Fruit fly (Drosophila melanogaster) whole organism, larva: ENCODE data around the gene Osi6.

Experiments used
- noc ChIP-seq: fragments of 200-800 bp; sonication (Bioruptor generic); optimal IDR thresholded peaks from 3 replicates; lab custom pipeline; 2019; ENCODE audit warnings: missing biosample characterization, mild to moderate bottlenecking, missing genetic modification characterization, moderate library complexity

The Osi6 gene

DNA sequence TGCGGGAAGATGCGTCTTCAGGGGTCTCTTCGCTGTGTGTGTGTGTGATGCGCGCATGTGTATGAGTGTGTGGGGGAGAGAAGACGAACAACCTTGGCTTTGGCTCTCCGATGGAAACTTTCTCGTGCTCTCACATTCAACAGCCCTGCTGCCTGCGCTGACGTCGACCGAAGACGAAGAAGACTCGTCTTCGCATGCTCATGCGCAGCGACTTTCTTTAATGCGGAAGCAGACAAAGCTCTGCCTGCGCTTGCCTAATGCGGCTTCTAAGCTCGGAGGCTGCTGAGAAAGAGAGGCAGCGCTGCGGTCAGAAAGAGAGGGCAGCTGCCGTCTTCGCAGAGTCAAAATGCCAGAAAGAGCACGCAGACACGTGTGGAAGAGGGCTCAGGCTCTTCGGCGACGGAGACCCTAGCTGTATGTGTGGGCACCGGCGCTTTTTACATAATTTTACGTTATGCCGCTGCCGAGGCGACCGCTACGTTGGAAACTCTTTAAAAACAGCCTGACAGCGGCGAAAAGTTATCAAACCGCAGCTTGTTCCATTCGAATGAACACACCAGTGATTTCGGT lies at the start of gene Osi6:
Gene Osi6, plus strand, starts transcription at position 520 of the 570 bp plus-strand sequence.
- TF ChIP-seq noc (tag; lab: Kevin White, UChicago), result no peak

DNA sequence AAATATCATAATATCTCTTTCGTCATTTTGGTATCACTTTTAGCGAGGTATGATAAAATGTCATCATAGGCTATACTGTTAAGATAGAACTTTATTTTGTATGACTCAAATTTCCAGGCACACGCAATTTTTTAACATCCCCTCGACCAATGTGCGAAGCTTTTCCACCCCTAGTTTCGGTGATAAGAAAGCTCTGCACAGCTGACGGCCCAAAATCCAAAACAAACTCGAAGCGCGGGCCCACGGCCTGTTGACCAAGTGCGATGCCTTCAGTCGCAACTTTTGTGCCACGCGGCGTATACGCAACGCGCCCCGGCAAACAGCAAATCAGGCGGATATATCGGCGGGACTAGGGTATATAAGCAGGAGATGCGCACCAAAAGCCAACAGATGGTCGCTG lies 47.5 kb upstream of the Osi6 start, which contains the start of gene NPFR:
Gene NPFR, plus strand, starts transcription at position 301 of the 400 bp plus-strand sequence.
- TF ChIP-seq noc (tag; lab: Kevin White, UChicago), result no peak

DNA sequence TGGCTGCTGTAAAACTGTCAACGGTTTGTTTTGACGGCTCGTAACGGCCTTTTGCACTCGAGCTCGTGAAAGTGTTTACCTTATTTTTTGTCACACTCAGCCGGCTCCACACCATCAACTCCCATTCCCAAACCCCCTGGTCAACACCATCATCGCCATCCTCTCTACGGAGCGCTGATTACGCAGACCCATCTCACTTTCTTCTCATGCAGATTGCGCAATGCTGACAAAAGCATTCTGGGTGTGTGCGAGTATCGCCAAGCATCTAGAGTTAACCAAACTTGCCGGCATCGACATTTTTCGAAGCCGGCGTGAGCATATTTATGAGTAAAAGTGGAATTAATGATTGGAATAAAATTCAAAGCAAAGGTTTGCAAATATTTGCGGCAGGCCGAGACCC lies 38.1 kb upstream of the Osi6 start:
- TF ChIP-seq noc (tag; lab: Kevin White, UChicago), result no peak

DNA sequence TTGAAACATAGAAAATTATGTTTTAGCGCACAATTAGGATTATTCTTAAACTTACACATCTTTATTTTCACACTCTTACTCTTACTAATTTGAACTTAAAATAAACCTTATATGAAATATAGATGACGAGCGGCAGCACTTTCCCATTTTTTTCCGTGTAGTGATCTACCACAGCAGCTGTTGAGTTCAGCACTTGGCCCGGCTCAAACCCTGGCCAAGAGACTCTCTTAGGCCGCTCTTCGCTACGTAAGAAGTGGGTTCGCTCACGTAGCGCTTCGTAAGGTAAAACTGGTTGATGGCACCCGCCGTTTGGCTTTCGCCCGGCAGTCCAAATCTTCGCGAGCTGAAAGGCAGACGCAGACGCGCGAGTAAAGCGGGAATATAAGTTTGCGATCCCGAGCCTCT lies 36.0 kb upstream of the Osi6 start, which contains the start of gene Osi24:
Gene Osi24, plus strand, starts transcription at position 324 of the 405 bp plus-strand sequence.
- peak; percentile 3 for TF ChIP-seq noc (tag; lab: Kevin White, UChicago)

- no peak for TF ChIP-seq noc (tag; lab: Kevin White, UChicago)
Measured at dm6 chr3R:6199717-6200116, 34.8 kb upstream of the Osi6 start.

dm6 chr3R:6203000-6203399 lies 31.5 kb upstream of the Osi6 start:
- no peak for TF ChIP-seq noc (tag; lab: Kevin White, UChicago)

- no peak for TF ChIP-seq noc (tag; lab: Kevin White, UChicago)
Measured at dm6 chr3R:6209073-6209472, 25.4 kb upstream of the Osi6 start, which contains the start of gene Osi2. Gene Osi2, plus strand, starts transcription at chr3R:6209373.

DNA sequence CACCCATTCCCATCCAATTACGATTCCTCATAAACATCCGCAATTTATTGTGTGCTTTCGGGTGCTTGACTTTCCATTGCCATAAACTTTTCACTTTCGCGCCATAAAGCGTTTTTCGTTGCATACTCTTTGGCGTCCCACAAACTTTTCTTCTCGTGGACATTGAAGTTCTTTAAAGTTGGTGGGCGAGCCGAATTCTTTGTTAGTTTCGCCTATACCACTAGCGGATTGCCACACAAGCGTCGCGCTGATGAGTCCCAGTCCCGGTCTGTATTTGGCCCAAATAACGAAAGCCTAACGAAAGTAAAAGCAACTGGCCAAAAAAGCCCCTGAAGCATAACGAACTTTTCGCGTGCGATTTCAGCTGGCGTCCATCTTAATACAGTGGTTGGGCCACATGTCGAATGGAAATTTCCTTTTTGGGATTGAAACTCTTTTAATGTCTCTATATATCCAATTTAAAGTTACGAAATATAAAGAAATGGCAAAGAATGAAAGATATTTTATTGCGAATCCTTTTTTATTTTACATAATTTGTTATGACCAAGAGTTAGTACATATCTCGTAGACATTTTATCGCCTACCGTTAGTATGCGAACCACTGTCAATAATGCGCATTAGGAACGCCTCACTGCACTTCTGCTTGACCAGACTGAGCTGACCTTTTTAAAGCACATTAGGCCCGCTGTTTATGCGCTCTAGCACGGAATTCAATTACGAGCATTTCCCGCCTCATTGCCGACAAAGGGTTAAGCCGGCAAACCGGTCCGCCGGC lies 24.1 kb upstream of the Osi6 start:
- no peak for TF ChIP-seq noc (tag; lab: Kevin White, UChicago)

DNA sequence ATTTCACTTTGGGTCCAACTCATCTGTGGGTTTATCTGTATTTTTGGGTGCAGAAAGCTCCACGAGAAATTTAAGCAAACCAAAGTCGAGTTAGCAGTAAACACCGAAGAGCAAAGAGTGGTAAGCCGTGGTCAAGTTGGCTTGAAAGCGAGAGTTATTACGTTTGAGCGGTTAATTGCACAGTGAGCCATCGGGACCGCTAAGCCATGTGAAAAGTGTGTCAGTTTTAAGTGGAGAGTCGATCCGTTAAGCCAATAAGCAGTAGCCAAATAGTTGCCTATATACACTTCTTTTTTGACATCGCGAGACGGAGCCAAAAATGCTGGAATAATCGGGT lies 23.5 kb upstream of the Osi6 start:
- TF ChIP-seq noc (tag; lab: Kevin White, UChicago), result no peak

- TF ChIP-seq noc (tag; lab: Kevin White, UChicago), result no peak
Measured at dm6 chr3R:6214227-6214626, 20.3 kb upstream of the Osi6 start.

DNA sequence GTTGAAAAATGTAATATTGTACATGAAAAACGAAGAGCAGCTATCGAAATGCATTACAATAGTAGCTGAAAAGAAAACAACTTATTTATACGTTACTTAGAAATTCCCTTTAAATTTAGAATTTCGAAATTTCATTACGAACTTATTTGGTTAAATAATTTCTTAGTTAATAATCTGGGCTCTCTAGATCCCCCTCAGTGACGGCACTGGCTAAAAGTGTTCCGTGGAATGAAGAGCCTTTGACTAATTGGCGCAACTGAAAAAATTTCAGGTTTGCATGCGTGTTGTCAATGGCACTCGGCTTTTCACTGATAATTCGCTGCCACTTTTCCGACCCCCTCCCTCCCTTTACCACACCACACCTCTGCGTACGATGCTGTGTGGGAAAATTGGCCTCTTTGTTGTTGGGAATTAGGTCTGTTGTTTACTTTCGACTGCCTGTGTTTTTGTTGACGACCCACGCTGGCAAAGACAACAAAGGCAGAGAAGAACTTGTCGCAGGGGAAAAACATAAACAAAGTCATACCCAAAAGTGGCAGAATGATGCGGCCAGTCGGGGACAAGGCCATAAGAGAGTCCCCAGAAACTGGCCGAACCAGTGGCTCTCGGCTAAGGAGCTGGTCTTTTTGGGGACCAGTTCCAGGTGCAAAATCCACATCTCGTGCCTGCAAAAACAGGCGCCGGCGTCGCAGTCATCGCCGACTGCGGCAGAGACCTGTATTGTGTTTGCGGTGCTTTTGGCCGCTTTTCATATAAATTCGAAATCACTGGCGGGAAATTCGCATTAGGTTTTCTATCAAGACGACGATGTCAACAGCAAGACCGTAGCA lies 19.2 kb upstream of the Osi6 start, which contains the start of gene Osi3:
Gene Osi3, plus strand, starts transcription at position 780 of the 830 bp plus-strand sequence.
- no peak for TF ChIP-seq noc (tag; lab: Kevin White, UChicago)

DNA sequence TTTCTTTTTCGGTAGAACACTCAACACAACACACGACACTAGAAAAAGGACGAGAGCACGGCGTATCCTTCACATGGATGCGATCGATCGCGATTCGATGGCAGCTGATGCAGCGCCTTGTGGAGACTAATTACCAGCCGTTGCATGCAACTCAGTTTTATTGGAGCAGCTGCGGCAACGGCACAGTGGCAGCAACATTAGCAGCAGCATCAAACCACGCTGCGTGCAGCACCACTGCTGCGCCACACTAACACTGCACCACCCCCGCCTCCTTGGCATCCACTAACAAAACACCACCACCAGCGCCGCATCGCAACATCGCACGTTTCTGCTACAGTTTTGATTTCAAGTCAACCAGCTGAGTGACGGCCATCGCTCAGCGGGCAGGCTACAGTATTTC lies 12.8 kb upstream of the Osi6 start, which contains the start of gene Osi4:
Gene Osi4, minus strand, starts transcription at position 101 of the 400 bp plus-strand sequence.
- TF ChIP-seq noc (tag; lab: Kevin White, UChicago), result no peak

dm6 chr3R:6222119-6222518 lies 12.4 kb upstream of the Osi6 start:
- no peak for TF ChIP-seq noc (tag; lab: Kevin White, UChicago)

dm6 chr3R:6226156-6226555 lies 8.4 kb upstream of the Osi6 start:
- TF ChIP-seq noc (tag; lab: Kevin White, UChicago), result no peak

- TF ChIP-seq noc (tag; lab: Kevin White, UChicago), result no peak
Measured at dm6 chr3R:6226997-6227562, 7.4 kb upstream of the Osi6 start, which contains the start of gene Osi5. Gene Osi5, plus strand, starts transcription at chr3R:6227512.
